Worm (Caenorhabditis elegans) whole organism, mixed stage, embryonic: ENCODE data around the gene cnc-5.

Source experiments
- M03D4.4 ChIP-seq: sonication (generic microtip); optimal IDR thresholded peaks from 2 replicates; lab custom pipeline; 2017; ENCODE audit warnings: mild to moderate bottlenecking, missing genetic modification characterization, missing compliant biosample characterization
- bed-3 ChIP-seq: fragments of 200-800 bp; sonication (Bioruptor generic); optimal IDR thresholded peaks from 3 replicates; lab custom pipeline; 2018; ENCODE audit warnings: mild to moderate bottlenecking, missing genetic modification characterization, moderate library complexity, missing compliant biosample characterization
- blmp-1 ChIP-seq: fragments of 150-350 bp; optimal IDR thresholded peaks from 2 replicates; lab custom pipeline; 2014; ENCODE audit warnings: missing biosample characterization, missing genetic modification characterization
- ceh-39 ChIP-seq: fragments of 150-350 bp; optimal IDR thresholded peaks from 2 replicates; lab custom pipeline; 2014; ENCODE audit warnings: missing biosample characterization, missing genetic modification characterization
- ceh-43 ChIP-seq: fragments of 200-800 bp; sonication (Bioruptor generic); optimal IDR thresholded peaks from 2 replicates; lab custom pipeline; 2018; ENCODE audit warnings: mild to moderate bottlenecking, missing genetic modification characterization, moderate library complexity, missing compliant biosample characterization
- ces-1 ChIP-seq: fragments of 150-350 bp; optimal IDR thresholded peaks from 2 replicates; lab custom pipeline; 2014; ENCODE audit warnings: missing biosample characterization, missing genetic modification reagents, missing genetic modification characterization
- cnd-1 ChIP-seq: fragments of 200-800 bp; sonication (Bioruptor generic); optimal IDR thresholded peaks from 2 replicates; lab custom pipeline; 2018; ENCODE audit warnings: mild to moderate bottlenecking, missing genetic modification characterization, missing compliant biosample characterization
- elt-1 ChIP-seq: sonication (generic microtip); optimal IDR thresholded peaks from 2 replicates; lab custom pipeline; 2017; ENCODE audit warnings: missing genetic modification characterization, mild to moderate bottlenecking, missing compliant biosample characterization, antibody characterized with exemption, moderate library complexity, borderline replicate concordance; ENCODE audit not compliant: insufficient read depth
- elt-3 ChIP-seq: fragments of 150-350 bp; optimal IDR thresholded peaks from 2 replicates; lab custom pipeline; 2014; ENCODE audit warnings: missing biosample characterization, missing genetic modification characterization
- flh-1 ChIP-seq: fragments of 200-800 bp; sonication (Bioruptor generic); optimal IDR thresholded peaks from 2 replicates; lab custom pipeline; 2018; ENCODE audit warnings: mild to moderate bottlenecking, missing genetic modification characterization, moderate library complexity, missing compliant biosample characterization
- ham-2 ChIP-seq: fragments of 200-800 bp; sonication (Bioruptor generic); optimal IDR thresholded peaks from 2 replicates; lab custom pipeline; 2018; ENCODE audit warnings: mild to moderate bottlenecking, missing genetic modification characterization, missing compliant biosample characterization
- hlh-1 ChIP-seq: fragments of 150-350 bp; optimal IDR thresholded peaks from 2 replicates; lab custom pipeline; 2014; ENCODE audit warnings: missing biosample characterization, missing genetic modification reagents, missing genetic modification characterization
- lin-13 ChIP-seq: fragments of 150-350 bp; optimal IDR thresholded peaks from 2 replicates; lab custom pipeline; 2014; ENCODE audit warnings: missing biosample characterization, missing genetic modification characterization
- lin-32 ChIP-seq: fragments of 200-800 bp; sonication (Bioruptor generic); optimal IDR thresholded peaks from 2 replicates; lab custom pipeline; 2018; ENCODE audit warnings: mild to moderate bottlenecking, missing genetic modification characterization, missing compliant biosample characterization
- lsy-2 ChIP-seq: fragments of 150-350 bp; optimal IDR thresholded peaks from 2 replicates; lab custom pipeline; 2014; ENCODE audit warnings: missing biosample characterization, missing genetic modification characterization
- mab-5 ChIP-seq: fragments of 150-350 bp; optimal IDR thresholded peaks from 2 replicates; lab custom pipeline; 2014; ENCODE audit warnings: missing biosample characterization, missing genetic modification characterization
- mep-1 ChIP-seq: fragments of 150-350 bp; optimal IDR thresholded peaks from 2 replicates; lab custom pipeline; 2017; ENCODE audit warnings: missing biosample characterization, missing genetic modification reagents, missing genetic modification characterization, inconsistent platforms
- mls-2 ChIP-seq: sonication (generic microtip); optimal IDR thresholded peaks from 2 replicates; lab custom pipeline; 2016; ENCODE audit warnings: mild to moderate bottlenecking, missing genetic modification characterization, moderate library complexity, missing compliant biosample characterization
- nhr-12 ChIP-seq: fragments of 150-350 bp; optimal IDR thresholded peaks from 2 replicates; lab custom pipeline; 2014; ENCODE audit warnings: missing biosample characterization, missing genetic modification characterization
- nhr-237 ChIP-seq: fragments of 150-350 bp; optimal IDR thresholded peaks from 2 replicates; lab custom pipeline; 2014; ENCODE audit warnings: missing biosample characterization, missing genetic modification characterization
- nhr-28 ChIP-seq: fragments of 150-350 bp; optimal IDR thresholded peaks from 2 replicates; lab custom pipeline; 2014; ENCODE audit warnings: missing biosample characterization, missing genetic modification characterization
- nhr-76 ChIP-seq: sonication (generic microtip); optimal IDR thresholded peaks from 2 replicates; lab custom pipeline; 2017; ENCODE audit warnings: missing biosample characterization, missing genetic modification characterization
- pha-4 ChIP-seq: fragments of 150-350 bp; optimal IDR thresholded peaks from 2 replicates; lab custom pipeline; 2018; ENCODE audit warnings: missing biosample characterization, missing genetic modification reagents, missing genetic modification characterization
- sem-2 ChIP-seq: fragments of 200-800 bp; sonication (Bioruptor generic); optimal IDR thresholded peaks from 2 replicates; lab custom pipeline; 2018; ENCODE audit warnings: mild to moderate bottlenecking, missing genetic modification characterization, missing compliant biosample characterization
- sptf-1 ChIP-seq: sonication (generic microtip); optimal IDR thresholded peaks from 2 replicates; lab custom pipeline; 2017; ENCODE audit warnings: mild to moderate bottlenecking, missing genetic modification characterization, moderate library complexity, missing compliant biosample characterization
- tbx-8 ChIP-seq: fragments of 200-800 bp; sonication (Bioruptor generic); optimal IDR thresholded peaks from 2 replicates; lab custom pipeline; 2018; ENCODE audit warnings: mild to moderate bottlenecking, missing genetic modification characterization, moderate library complexity, missing compliant biosample characterization
- unc-120 ChIP-seq: sonication (generic microtip); optimal IDR thresholded peaks from 2 replicates; lab custom pipeline; 2017; ENCODE audit warnings: missing genetic modification characterization, missing compliant biosample characterization; ENCODE audit not compliant: poor library complexity, severe bottlenecking
- unc-39 ChIP-seq: fragments of 150-350 bp; optimal IDR thresholded peaks from 2 replicates; lab custom pipeline; 2014; ENCODE audit warnings: missing biosample characterization, missing genetic modification characterization
- unc-62 ChIP-seq: fragments of 150-350 bp; optimal IDR thresholded peaks from 2 replicates; lab custom pipeline; 2014; ENCODE audit warnings: missing biosample characterization, missing genetic modification reagents, missing genetic modification characterization
- zip-8 ChIP-seq: fragments of 150-350 bp; optimal IDR thresholded peaks from 2 replicates; lab custom pipeline; 2014; ENCODE audit warnings: missing biosample characterization, missing genetic modification characterization
- ztf-11 ChIP-seq: fragments of 150-350 bp; optimal IDR thresholded peaks from 2 replicates; lab custom pipeline; 2014; ENCODE audit warnings: missing biosample characterization, missing genetic modification characterization

Gene cnc-5

DNA sequence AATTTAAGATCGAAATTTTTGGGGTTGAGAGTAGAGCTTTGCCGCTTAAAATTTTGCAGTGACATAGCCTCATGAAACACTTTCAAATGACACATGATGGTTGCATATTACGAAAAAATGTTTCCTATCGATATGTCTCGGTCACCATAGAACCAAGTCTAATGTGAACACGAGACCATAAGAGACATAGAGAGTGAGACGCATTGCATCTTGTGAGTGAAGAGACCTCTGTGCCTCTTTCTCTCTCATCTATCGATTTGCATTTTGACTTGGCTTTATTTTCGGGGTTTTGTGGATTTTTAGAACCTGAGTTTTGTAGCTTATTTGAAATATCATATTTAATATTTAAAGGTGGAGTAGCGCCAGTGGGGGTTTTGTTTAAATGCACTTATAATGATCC, 21.8 kb downstream of the cnc-5 start:
- TF ChIP-seq unc-120 (tag; lab: Kevin White, UChicago) (peak; percentile 23), tbx-8 (GFP tag; lab: Kevin White, UChicago) (no peak)

DNA sequence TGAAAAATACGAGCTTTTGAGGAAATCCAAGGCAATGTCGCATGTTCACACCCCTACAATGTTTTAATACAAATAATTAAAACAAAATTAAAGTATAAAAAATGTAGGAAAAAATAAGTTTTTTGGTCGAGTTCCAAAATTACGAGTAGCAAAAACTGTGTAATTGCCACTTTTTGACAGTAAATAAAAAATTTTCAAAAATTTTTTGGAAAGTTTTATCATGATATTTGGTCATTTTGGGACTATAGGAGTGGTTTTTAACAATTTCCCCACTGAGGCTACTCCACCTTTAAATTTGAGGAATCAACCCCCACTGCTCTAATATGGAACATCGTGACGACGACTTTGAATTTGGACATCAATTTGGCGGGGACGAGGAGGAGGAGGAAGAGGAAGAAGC, 22.3 kb downstream of the cnc-5 start, which contains the start of gene gid-8:
Gene gid-8 (plus strand): TSS at position 301 of the 400 bp plus-strand sequence.
- no peak for TF ChIP-seq flh-1 (GFP tag; lab: Kevin White, UChicago)
- TF ChIP-seq nhr-76 (tag; lab: Kevin White, UChicago), result no peak
- no peak for TF ChIP-seq bed-3 (GFP tag; lab: Kevin White, UChicago)

DNA sequence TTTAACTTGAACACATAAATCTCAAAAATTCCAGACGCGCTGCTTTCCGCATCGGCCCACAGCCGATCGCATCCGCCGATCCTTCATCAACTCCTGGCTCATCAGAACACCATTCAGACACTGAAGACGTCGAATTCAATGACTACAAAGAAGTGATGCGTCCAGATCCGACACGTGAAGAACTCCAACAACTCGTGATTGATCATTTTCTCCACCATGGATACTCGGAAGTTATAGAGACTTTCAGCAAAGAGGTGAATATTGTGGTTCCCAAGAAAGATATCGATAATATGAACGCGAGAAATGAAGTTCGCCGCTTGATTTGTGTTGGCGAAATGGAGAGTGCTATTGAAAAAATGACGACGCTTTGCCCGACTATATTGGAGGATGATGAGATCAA, 23.7 kb downstream of the cnc-5 start:
- TF ChIP-seq unc-120 (tag; lab: Kevin White, UChicago) (no peak), hlh-1 (no peak), mab-5 (tag; lab: Kevin White, UChicago) (no peak), nhr-76 (tag; lab: Kevin White, UChicago) (no peak), bed-3 (GFP tag; lab: Kevin White, UChicago) (no peak), lin-32 (GFP tag; lab: Kevin White, UChicago) (no peak), lin-13 (tag; lab: Kevin White, UChicago) (no peak), ztf-11 (no peak), unc-62 (GFP tag; lab: Kevin White, UChicago) (no peak), mep-1 (tag; lab: Kevin White, UChicago) (no peak), mls-2 (tag; lab: Kevin White, UChicago) (no peak), lsy-2 (tag; lab: Kevin White, UChicago) (no peak), elt-1 (tag; lab: Kevin White, UChicago) (no peak), tbx-8 (GFP tag; lab: Kevin White, UChicago) (no peak), nhr-28 (no peak), unc-39 (no peak)

DNA sequence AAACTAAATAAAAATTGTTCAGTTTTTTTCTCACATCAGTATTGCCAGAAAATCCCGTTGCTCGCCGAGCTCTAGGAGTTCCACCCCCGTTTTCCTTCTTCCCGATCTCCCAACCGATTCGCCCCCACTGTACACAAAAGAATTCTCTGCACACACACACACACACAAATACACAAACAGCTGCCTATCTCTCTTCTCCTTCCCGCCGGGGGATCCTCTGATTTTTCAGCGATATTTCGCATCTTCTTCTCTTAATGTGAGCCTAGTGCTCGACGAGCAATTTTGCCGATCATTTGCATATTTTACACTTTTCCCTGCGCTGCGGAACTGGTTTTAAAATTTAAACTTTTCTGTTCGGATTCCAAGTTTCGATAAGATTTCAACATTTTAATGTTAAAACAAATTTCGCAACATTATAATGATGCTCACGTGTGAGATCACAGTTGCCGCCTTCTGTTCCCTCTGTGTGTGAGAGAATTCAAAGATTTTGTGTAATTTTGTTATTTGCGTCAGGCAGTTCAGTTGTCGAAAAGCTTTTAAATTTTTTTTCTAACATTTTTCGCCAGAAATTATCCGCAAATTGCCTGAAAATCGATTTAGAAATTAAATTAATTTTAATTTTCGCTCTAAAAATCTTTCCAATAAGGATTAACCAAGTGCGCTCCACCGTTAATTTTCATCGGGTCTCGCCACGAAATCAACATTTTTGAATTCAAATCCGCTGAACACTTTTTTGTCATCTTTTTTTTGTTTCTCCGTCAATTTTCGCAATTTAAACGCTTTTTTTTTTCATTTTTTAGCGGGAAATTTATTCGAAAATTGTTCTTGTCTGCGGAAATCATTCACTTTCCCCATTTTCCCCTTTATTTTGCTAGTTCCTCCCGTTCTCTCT, 26.1 kb downstream of the cnc-5 start:
- peak; percentile 80 for TF ChIP-seq ces-1 (GFP tag; lab: Kevin White, UChicago)
- TF ChIP-seq nhr-237 (tag; lab: Kevin White, UChicago), result peak; percentile 10
- no peak for TF ChIP-seq unc-39
- TF ChIP-seq mep-1 (tag; lab: Kevin White, UChicago), result peak; percentile 64
- TF ChIP-seq pha-4 (tag; lab: Kevin White, UChicago), result peak; percentile 32
- TF ChIP-seq unc-62 (GFP tag; lab: Kevin White, UChicago), result peak; percentile 23
- TF ChIP-seq unc-120 (tag; lab: Kevin White, UChicago), result peak; percentile 64
- TF ChIP-seq zip-8 (tag; lab: Kevin White, UChicago), result no peak
- TF ChIP-seq hlh-1, result peak; percentile 95
- no peak for TF ChIP-seq elt-3 (tag; lab: Kevin White, UChicago)
- no peak for TF ChIP-seq sptf-1
- TF ChIP-seq lsy-2 (tag; lab: Kevin White, UChicago), result peak; percentile 47

DNA sequence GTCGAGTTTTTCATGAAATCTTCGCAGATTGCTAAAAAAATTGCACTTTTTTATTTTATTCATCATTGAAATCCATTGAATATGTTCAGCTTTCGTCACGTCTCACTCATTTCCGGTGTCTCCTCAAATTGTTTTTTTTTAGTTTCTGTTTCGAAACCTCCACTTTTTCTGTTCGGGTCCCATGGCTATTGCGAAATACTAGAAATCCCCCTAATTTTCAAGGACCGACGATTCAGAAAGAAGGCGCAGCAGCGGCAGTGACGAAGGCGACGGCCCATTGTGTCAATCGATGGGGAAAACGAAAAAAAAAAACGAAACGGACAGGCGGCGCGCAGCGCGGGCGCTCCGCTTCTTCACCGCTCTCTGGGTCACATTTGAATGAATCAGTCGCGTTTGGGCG, 26.8 kb downstream of the cnc-5 start:
- TF ChIP-seq nhr-12 (tag; lab: Kevin White, UChicago), result no peak
- no peak for TF ChIP-seq ceh-43 (GFP tag; lab: Kevin White, UChicago)
- no peak for TF ChIP-seq mls-2 (tag; lab: Kevin White, UChicago)
- TF ChIP-seq blmp-1 (tag; lab: Kevin White, UChicago), result no peak
- no peak for TF ChIP-seq elt-1 (tag; lab: Kevin White, UChicago)
- TF ChIP-seq ces-1 (GFP tag; lab: Kevin White, UChicago), result no peak
- no peak for TF ChIP-seq cnd-1 (tag; lab: Kevin White, UChicago)
- no peak for TF ChIP-seq sptf-1
- no peak for TF ChIP-seq hlh-1
- TF ChIP-seq unc-120 (tag; lab: Kevin White, UChicago), result no peak
- TF ChIP-seq ham-2, result no peak
- TF ChIP-seq mab-5 (tag; lab: Kevin White, UChicago), result no peak
- no peak for TF ChIP-seq ceh-39 (tag; lab: Kevin White, UChicago)
- no peak for TF ChIP-seq elt-3 (tag; lab: Kevin White, UChicago)
- TF ChIP-seq ztf-11, result no peak
- no peak for TF ChIP-seq nhr-237 (tag; lab: Kevin White, UChicago)
- TF ChIP-seq M03D4.4 (tag; lab: Kevin White, UChicago), result no peak
- no peak for TF ChIP-seq bed-3 (GFP tag; lab: Kevin White, UChicago)
- TF ChIP-seq sem-2 (GFP tag; lab: Kevin White, UChicago), result no peak
- TF ChIP-seq zip-8 (tag; lab: Kevin White, UChicago), result no peak
